Fruit fly (Drosophila melanogaster) whole organism, adult: ENCODE results near the gene CG14229.

Experiments
- kay ChIP-seq: fragments of 200-800 bp; sonication (Bioruptor generic); peaks from one replicate; lab custom pipeline; 2016; ENCODE audit warnings: missing biosample characterization, missing genetic modification characterization, borderline replicate concordance
- pad ChIP-seq: fragments of 200-800 bp; sonication (Bioruptor generic); optimal IDR thresholded peaks from 3 replicates; lab custom pipeline; 2017; ENCODE audit warnings: missing biosample characterization, missing genetic modification characterization, mild to moderate bottlenecking, moderate library complexity, missing genetic modification reagents
- toe ChIP-seq: fragments of 200-800 bp; sonication (Bioruptor generic); optimal IDR thresholded peaks from 2 replicates; lab custom pipeline; 2016; ENCODE audit warnings: missing biosample characterization, missing genetic modification characterization

DNA sequence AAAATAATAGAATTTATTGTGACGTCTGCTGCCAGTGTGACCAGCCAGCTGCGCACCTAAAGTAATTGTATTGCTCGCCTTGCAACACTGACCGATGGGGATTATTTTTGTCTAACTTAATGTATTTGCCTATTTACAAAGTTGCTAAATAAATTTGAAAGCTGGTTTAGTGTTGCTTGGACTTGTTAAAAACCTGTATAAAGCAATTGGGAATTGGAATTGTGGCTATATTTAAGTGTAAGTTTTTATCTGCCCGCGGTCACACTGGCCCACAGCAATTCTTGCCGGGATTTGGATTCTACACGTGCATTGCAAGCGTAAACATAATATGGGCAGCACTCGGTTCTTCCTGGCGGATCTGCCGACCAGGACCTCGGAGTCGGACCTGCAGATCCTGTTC is 9.0 kb upstream of the CG14229 start, which contains the start of the genes CG14230 and CG14232:
- TF ChIP-seq kay (GFP tag; lab: Kevin White, UChicago) (no peak), toe (GFP tag; lab: Kevin White, UChicago) (no peak), pad (GFP tag; lab: Kevin White, UChicago) (peak; percentile 18)
